Fruit fly (Drosophila melanogaster): ENCODE results near the gene squ.

Gene squ

dm6 chr2L:16643961-16644360 lies 35.9 kb upstream of the squ start (continued):
- peak; percentile 22 for TF ChIP-seq jing (GFP tag; optimal IDR thresholded peaks at IDR 0.05)
- TF ChIP-seq Doc3 (GFP tag; IDR thresholded peaks at IDR 0.05; ENCODE audit: partially characterized antibody) = no peak
- TF ChIP-seq fd96Cb (tag; optimal IDR thresholded peaks at IDR 0.05) = peak; percentile 65
- TF ChIP-seq CG10959 (GFP tag; IDR thresholded peaks at IDR 0.05) = no peak
- TF ChIP-seq CG10431 (GFP tag; optimal IDR thresholded peaks at IDR 0.05) = no peak
- no peak for TF ChIP-seq wek (GFP tag; optimal IDR thresholded peaks at IDR 0.05)
- TF ChIP-seq scrt (GFP tag; optimal IDR thresholded peaks at IDR 0.05) = peak; percentile 59
- TF ChIP-seq unpg (GFP tag; optimal IDR thresholded peaks at IDR 0.05) = peak; percentile 79
- peak; percentile 66 for TF ChIP-seq CG31441 (GFP tag; IDR thresholded peaks at IDR 0.05)
- TF ChIP-seq gem (tag; optimal IDR thresholded peaks at IDR 0.05) = peak; percentile 83
- TF ChIP-seq gro (GFP tag; optimal IDR thresholded peaks at IDR 0.05) = no peak
- TF ChIP-seq Usf (GFP tag; optimal IDR thresholded peaks at IDR 0.05) = peak; percentile 12
- TF ChIP-seq CG5953 (GFP tag; IDR thresholded peaks at IDR 0.05) = no peak
- no peak for TF ChIP-seq Doc2 (GFP tag; IDR thresholded peaks at IDR 0.05)
- peak; percentile 13 for TF ChIP-seq CG7928 (GFP tag; optimal IDR thresholded peaks at IDR 0.05)
- TF ChIP-seq nom (GFP tag; optimal IDR thresholded peaks at IDR 0.05) = peak; percentile 9
- peak; percentile 77 for TF ChIP-seq CG18599 (GFP tag; optimal IDR thresholded peaks at IDR 0.05)
- TF ChIP-seq Med (GFP tag) = peak; percentile 87
- TF ChIP-seq CG18764 (GFP tag; optimal IDR thresholded peaks at IDR 0.05) = peak; percentile 18
- TF ChIP-seq CG12391 (tag; optimal IDR thresholded peaks at IDR 0.05) = peak; percentile 76
- peak; percentile 39 for TF ChIP-seq tin (GFP tag; optimal IDR thresholded peaks at IDR 0.05)
- TF ChIP-seq CG8281 (tag; optimal IDR thresholded peaks at IDR 0.05) = peak; percentile 43
- no peak for TF ChIP-seq CG12104 (GFP tag; optimal IDR thresholded peaks at IDR 0.05)
- peak; percentile 48; the same call in 1 of the 2 replicates for TF ChIP-seq CG4404 (GFP tag; IDR thresholded peaks at IDR 0.05)
- TF ChIP-seq Jarid2 (GFP tag; optimal IDR thresholded peaks at IDR 0.05) = peak; percentile 23
- TF ChIP-seq CG13424 (tag; optimal IDR thresholded peaks at IDR 0.05) = peak; percentile 72
- TF ChIP-seq CG1792 (GFP tag; optimal IDR thresholded peaks at IDR 0.05) = no peak
- no peak for TF ChIP-seq CG17186 (GFP tag; optimal IDR thresholded peaks at IDR 0.05)
- no peak for TF ChIP-seq ro (GFP tag; IDR thresholded peaks at IDR 0.05)
- no peak for TF ChIP-seq Adf1 (GFP tag; IDR thresholded peaks at IDR 0.05)
- peak; percentile 35 for TF ChIP-seq CG5180 (GFP tag; optimal IDR thresholded peaks at IDR 0.05)
- TF ChIP-seq Sox100B (GFP tag; optimal IDR thresholded peaks at IDR 0.05) = peak; percentile 53
- peak; percentile 43 for TF ChIP-seq CG12769 (tag; optimal IDR thresholded peaks at IDR 0.05)
- peak in 1 of 2 experiments; percentile 65 for TF ChIP-seq dpn (GFP tag; optimal IDR thresholded peaks at IDR 0.05)
- TF ChIP-seq jumu (GFP tag; optimal IDR thresholded peaks at IDR 0.05) = peak; percentile 22
- TF ChIP-seq CG16863 (GFP tag; optimal IDR thresholded peaks at IDR 0.05) = peak; percentile 37
- TF ChIP-seq cg (GFP tag; optimal IDR thresholded peaks at IDR 0.05) = no peak
- peak; percentile 41 for TF ChIP-seq Ssrp (tag; optimal IDR thresholded peaks at IDR 0.05)
- no peak for TF ChIP-seq Ravus (GFP tag; IDR thresholded peaks at IDR 0.05)
- TF ChIP-seq org-1 (GFP tag; optimal IDR thresholded peaks at IDR 0.05) = peak; percentile 28
- TF ChIP-seq Chrac-16 (GFP tag; optimal IDR thresholded peaks at IDR 0.05) = peak; percentile 54
- TF ChIP-seq vfl (GFP tag; optimal IDR thresholded peaks at IDR 0.05) = no peak
- no peak for TF ChIP-seq BEAF-32 (GFP tag; optimal IDR thresholded peaks at IDR 0.05)
- TF ChIP-seq klu (GFP tag; IDR thresholded peaks at IDR 0.05) = no peak
- peak; percentile 68 for TF ChIP-seq az2 (GFP tag; optimal IDR thresholded peaks at IDR 0.05)
- TF ChIP-seq CG14050 (GFP tag; IDR thresholded peaks at IDR 0.05) = peak; percentile 31; the same call in 1 of the 3 replicates
- no peak for TF ChIP-seq Nf-YA (GFP tag; IDR thresholded peaks at IDR 0.05)
- TF ChIP-seq run (tag; optimal IDR thresholded peaks at IDR 0.05) = peak; percentile 32
- TF ChIP-seq nerfin-2 (GFP tag; IDR thresholded peaks at IDR 0.05; ENCODE audit: partially characterized antibody) = no peak
- no peak for TF ChIP-seq Poxn (GFP tag; IDR thresholded peaks at IDR 0.05)
- no peak for TF ChIP-seq Oaz (GFP tag; IDR thresholded peaks at IDR 0.05)

Measured in whole organism, embryonic.